Worm (Caenorhabditis elegans) whole organism, L1 larva: ENCODE results near the gene R02D3.8.

Experiments used
- C16A3.4 ChIP-seq: fragments of 150-350 bp; optimal IDR thresholded peaks from 2 replicates; lab custom pipeline; 2014; ENCODE audit warnings: missing biosample characterization, missing genetic modification characterization
- C34B4.2 ChIP-seq: sonication (generic microtip); optimal IDR thresholded peaks from 2 replicates; lab custom pipeline; 2017; ENCODE audit warnings: mild to moderate bottlenecking, missing genetic modification characterization, missing compliant biosample characterization
- aha-1 ChIP-seq: fragments of 150-350 bp; optimal IDR thresholded peaks from 2 replicates; lab custom pipeline; 2014; ENCODE audit warnings: missing biosample characterization, missing genetic modification characterization
- blmp-1 ChIP-seq: fragments of 150-350 bp; optimal IDR thresholded peaks from 2 replicates; lab custom pipeline; 2014; ENCODE audit warnings: missing biosample characterization, missing genetic modification characterization
- ceh-82 ChIP-seq, 3 experiments: fragments of 150-350 bp in 1 of 3; sonication (generic microtip) in 2 of 3; optimal IDR thresholded peaks; 2 replicates each; lab custom pipeline; 2014 to 2017; ENCODE audit warnings: missing biosample characterization in 3 of 3, missing genetic modification characterization in 3 of 3
- ceh-90 ChIP-seq: sonication (generic microtip); optimal IDR thresholded peaks from 2 replicates; lab custom pipeline; 2016; ENCODE audit warnings: missing genetic modification characterization, missing compliant biosample characterization
- ces-1 ChIP-seq: fragments of 150-350 bp; optimal IDR thresholded peaks from 2 replicates; lab custom pipeline; 2014; ENCODE audit warnings: missing biosample characterization, missing genetic modification reagents, missing genetic modification characterization
- dpl-1 ChIP-seq, 3 experiments: fragments of 150-350 bp in 2 of 3; sonication (generic microtip) in 1 of 3; optimal IDR thresholded peaks; 2 replicates each; lab custom pipeline; 2014 to 2017; ENCODE audit warnings: missing biosample characterization in 3 of 3, missing genetic modification characterization in 3 of 3, missing genetic modification reagents in 3 of 3
- dsc-1 ChIP-seq: sonication (generic microtip); optimal IDR thresholded peaks from 2 replicates; lab custom pipeline; 2016; ENCODE audit warnings: mild to moderate bottlenecking, missing genetic modification characterization, missing compliant biosample characterization
- efl-1 ChIP-seq, 4 experiments: fragments of 150-350 bp; optimal IDR thresholded peaks in 3 of 4; peaks in 1 of 4; 1 replicate in 1 of 4; 2 replicates in 3 of 4; lab custom pipeline; 2014; ENCODE audit warnings: missing biosample characterization in 2 of 4, missing genetic modification characterization in 2 of 4, missing genetic modification reagents in 2 of 4
- efl-3 ChIP-seq: fragments of 200-800 bp; sonication (Bioruptor generic); optimal IDR thresholded peaks from 2 replicates; lab custom pipeline; 2018; ENCODE audit warnings: mild to moderate bottlenecking, missing genetic modification characterization, missing compliant biosample characterization
- elt-3 ChIP-seq, 6 experiments: fragments of 150-350 bp in 1 of 6; sonication (generic microtip); optimal IDR thresholded peaks; 2 replicates each; lab custom pipeline; 2017 to 2018; ENCODE audit warnings: missing biosample characterization in 6 of 6, missing genetic modification characterization in 6 of 6, inconsistent platforms in 1 of 6
- ets-5 ChIP-seq: fragments of 200-800 bp; sonication (Bioruptor generic); IDR thresholded peaks from 2 replicates; pipeline ENCODE4 v1.3.6; 2022; ENCODE audit warnings: missing genetic modification characterization, missing compliant biosample characterization
- fkh-10 ChIP-seq: sonication (generic microtip); optimal IDR thresholded peaks from 2 replicates; lab custom pipeline; 2017; ENCODE audit warnings: missing biosample characterization, missing genetic modification reagents, missing genetic modification characterization
- fkh-8 ChIP-seq: sonication (generic microtip); optimal IDR thresholded peaks from 2 replicates; lab custom pipeline; 2016; ENCODE audit warnings: mild to moderate bottlenecking, missing genetic modification characterization, missing compliant biosample characterization
- grh-1 ChIP-seq: fragments of 200-800 bp; sonication (Bioruptor generic); IDR thresholded peaks from 2 replicates; pipeline ENCODE4 v1.3.6; 2022; ENCODE audit warnings: missing genetic modification reagents, missing genetic modification characterization, missing compliant biosample characterization
- hlh-17 ChIP-seq: fragments of 200-800 bp; sonication (Bioruptor generic); optimal IDR thresholded peaks from 2 replicates; lab custom pipeline; 2018; ENCODE audit warnings: missing genetic modification characterization, mild to moderate bottlenecking, missing compliant biosample characterization, moderate library complexity, borderline replicate concordance
- jun-1 ChIP-seq: fragments of 150-350 bp; optimal IDR thresholded peaks from 2 replicates; lab custom pipeline; 2014; ENCODE audit warnings: missing biosample characterization, missing genetic modification reagents, missing genetic modification characterization
- lin-13 ChIP-seq: fragments of 150-350 bp; optimal IDR thresholded peaks from 2 replicates; lab custom pipeline; 2014; ENCODE audit warnings: missing biosample characterization, missing genetic modification reagents, missing genetic modification characterization
- lin-14 ChIP-seq: fragments of 200-800 bp; sonication (Bioruptor generic); optimal IDR thresholded peaks from 2 replicates; lab custom pipeline; 2018; ENCODE audit warnings: mild to moderate bottlenecking, missing genetic modification characterization, moderate library complexity, missing compliant biosample characterization
- lin-35 ChIP-seq, 2 experiments: fragments of 150-350 bp; optimal IDR thresholded peaks; 2 replicates each; lab custom pipeline; 2014; ENCODE audit warnings: missing biosample characterization in 2 of 2, missing genetic modification characterization in 2 of 2, missing genetic modification reagents in 2 of 2
- lsy-2 ChIP-seq, 2 experiments: fragments of 150-350 bp; optimal IDR thresholded peaks; 2 replicates each; lab custom pipeline; 2014; ENCODE audit warnings: missing biosample characterization in 2 of 2, missing genetic modification characterization in 2 of 2
- mef-2 ChIP-seq: fragments of 150-350 bp; optimal IDR thresholded peaks from 2 replicates; lab custom pipeline; 2014; ENCODE audit warnings: missing biosample characterization, missing genetic modification characterization
- mep-1 ChIP-seq: fragments of 150-350 bp; optimal IDR thresholded peaks from 2 replicates; lab custom pipeline; 2014; ENCODE audit warnings: missing biosample characterization, missing genetic modification characterization
- nhr-12 ChIP-seq: sonication (generic microtip); optimal IDR thresholded peaks from 2 replicates; lab custom pipeline; 2017; ENCODE audit warnings: missing biosample characterization, missing genetic modification characterization
- nhr-19 ChIP-seq: fragments of 200-800 bp; sonication (Bioruptor generic); conservative IDR thresholded peaks from 2 replicates; pipeline ENCODE4 v1.3.6; 2022; ENCODE audit warnings: missing genetic modification characterization, missing compliant biosample characterization
- nhr-237 ChIP-seq: fragments of 150-350 bp; optimal IDR thresholded peaks from 2 replicates; lab custom pipeline; 2014; ENCODE audit warnings: missing biosample characterization, missing genetic modification characterization
- nhr-28 ChIP-seq: fragments of 150-350 bp; optimal IDR thresholded peaks from 2 replicates; lab custom pipeline; 2014; ENCODE audit warnings: missing biosample characterization, missing genetic modification characterization
- nhr-47 ChIP-seq: sonication (generic microtip); optimal IDR thresholded peaks from 2 replicates; lab custom pipeline; 2016; ENCODE audit warnings: mild to moderate bottlenecking, missing genetic modification characterization, moderate library complexity, missing compliant biosample characterization
- nhr-71 ChIP-seq: sonication (generic microtip); optimal IDR thresholded peaks from 2 replicates; lab custom pipeline; 2016; ENCODE audit warnings: mild to moderate bottlenecking, missing genetic modification characterization, moderate library complexity, missing compliant biosample characterization
- nhr-85 ChIP-seq: sonication (generic microtip); peaks from one replicate; lab custom pipeline; 2016; ENCODE audit warnings: missing genetic modification characterization, inconsistent platforms, missing compliant biosample characterization
- pag-3 ChIP-seq: sonication (generic microtip); optimal IDR thresholded peaks from 2 replicates; lab custom pipeline; 2017; ENCODE audit warnings: missing genetic modification characterization, mild to moderate bottlenecking, missing compliant biosample characterization, antibody characterized with exemption, borderline replicate concordance; ENCODE audit not compliant: insufficient read depth
- pqm-1 ChIP-seq: sonication (generic microtip); optimal IDR thresholded peaks from 3 replicates; lab custom pipeline; 2017; ENCODE audit warnings: missing biosample characterization, missing genetic modification characterization
- rnt-1 ChIP-seq: sonication (generic microtip); optimal IDR thresholded peaks from 2 replicates; lab custom pipeline; 2016; ENCODE audit warnings: mild to moderate bottlenecking, missing genetic modification characterization, moderate library complexity, missing compliant biosample characterization
- skn-1 ChIP-seq: fragments of 150-350 bp; optimal IDR thresholded peaks from 2 replicates; lab custom pipeline; 2014; ENCODE audit warnings: missing biosample characterization, missing genetic modification characterization
- snpc-4 ChIP-seq: fragments of 150-350 bp; optimal IDR thresholded peaks from 2 replicates; lab custom pipeline; 2014; ENCODE audit warnings: missing biosample characterization, missing genetic modification characterization
- snu-23 ChIP-seq: sonication (generic microtip); optimal IDR thresholded peaks from 2 replicates; lab custom pipeline; 2016; ENCODE audit warnings: missing genetic modification characterization, missing compliant biosample characterization
- sox-4 ChIP-seq: sonication (generic microtip); optimal IDR thresholded peaks from 2 replicates; lab custom pipeline; 2016; ENCODE audit warnings: missing genetic modification characterization, missing compliant biosample characterization
- tbx-2 ChIP-seq: sonication (generic microtip); optimal IDR thresholded peaks from 2 replicates; lab custom pipeline; 2016; ENCODE audit warnings: missing genetic modification characterization, missing compliant biosample characterization
- unc-30 ChIP-seq: sonication (generic microtip); optimal IDR thresholded peaks from 2 replicates; lab custom pipeline; 2017; ENCODE audit warnings: missing biosample characterization, missing genetic modification characterization
- unc-62 ChIP-seq: fragments of 150-350 bp; optimal IDR thresholded peaks from 2 replicates; lab custom pipeline; 2014; ENCODE audit warnings: missing biosample characterization, missing genetic modification reagents, missing genetic modification characterization
- unc-86 ChIP-seq: sonication (generic microtip); optimal IDR thresholded peaks from 2 replicates; lab custom pipeline; 2016; ENCODE audit warnings: missing genetic modification characterization, missing compliant biosample characterization
- unc-98 ChIP-seq: fragments of 200-800 bp; sonication (Bioruptor generic); IDR thresholded peaks from 2 replicates; pipeline ENCODE4 v1.3.6; 2022; ENCODE audit warnings: missing genetic modification characterization, missing compliant biosample characterization
- vab-15 ChIP-seq: sonication (generic microtip); optimal IDR thresholded peaks from 2 replicates; lab custom pipeline; 2017; ENCODE audit warnings: missing genotype, mild to moderate bottlenecking, missing genetic modification characterization, missing compliant biosample characterization
- xbp-1 ChIP-seq: sonication (generic microtip); optimal IDR thresholded peaks from 2 replicates; lab custom pipeline; 2016; ENCODE audit warnings: missing genetic modification characterization, missing compliant biosample characterization
- ztf-4 ChIP-seq: fragments of 150-350 bp; optimal IDR thresholded peaks from 2 replicates; lab custom pipeline; 2014; ENCODE audit warnings: missing biosample characterization, missing genetic modification characterization

The R02D3.8 gene

ce11 chrIV:306572-306971, 49.6 kb upstream of the R02D3.8 start:
- peak; percentile 72 for TF ChIP-seq lin-14 (GFP tag; lab: Kevin White, UChicago)
- TF ChIP-seq skn-1 (tag; lab: Kevin White, UChicago), result no peak
- TF ChIP-seq nhr-71 (tag; lab: Kevin White, UChicago), result peak; percentile 44
- TF ChIP-seq pqm-1 (tag; lab: Kevin White, UChicago), result no peak
- TF ChIP-seq ets-5 (GFP tag; lab: Robert Waterston, UW), result no peak
- TF ChIP-seq lsy-2 (tag; optimal IDR thresholded peaks at IDR 0.05; lab: Kevin White, UChicago), result peak in 1 of 2 experiments; percentile 23
- TF ChIP-seq nhr-28 (tag; lab: Kevin White, UChicago), result no peak
- no peak for TF ChIP-seq dpl-1 (GFP tag; optimal IDR thresholded peaks at IDR 0.05; lab: Kevin White, UChicago)
- TF ChIP-seq rnt-1, result peak; percentile 46
- TF ChIP-seq fkh-10 (GFP tag; lab: Kevin White, UChicago), result no peak
- TF ChIP-seq hlh-17 (GFP tag; lab: Kevin White, UChicago), result no peak
- no peak for TF ChIP-seq mep-1
- peak; percentile 36 for TF ChIP-seq snu-23
- no peak for TF ChIP-seq unc-30
- peak in 1 of 3 experiments; percentile 37 for TF ChIP-seq ceh-82 (tag; optimal IDR thresholded peaks at IDR 0.05; lab: Kevin White, UChicago)
- TF ChIP-seq pag-3 (tag; lab: Kevin White, UChicago), result no peak
- no peak for TF ChIP-seq ces-1 (GFP tag; lab: Kevin White, UChicago)
- no peak for TF ChIP-seq snpc-4 (tag; lab: Kevin White, UChicago)
- no peak for TF ChIP-seq C34B4.2
- peak in 1 of 2 experiments; percentile 14 for TF ChIP-seq lin-35 (GFP tag; optimal IDR thresholded peaks at IDR 0.05; lab: Kevin White, UChicago)
- TF ChIP-seq fkh-8 (tag; lab: Kevin White, UChicago), result no peak
- TF ChIP-seq aha-1 (tag; lab: Kevin White, UChicago), result no peak
- no peak for TF ChIP-seq nhr-47 (tag; lab: Kevin White, UChicago)
- no peak for TF ChIP-seq vab-15 (tag; lab: Kevin White, UChicago)
- TF ChIP-seq efl-1 (optimal IDR thresholded peaks at IDR 0.05; lab: Kevin White, UChicago), result peak; percentile 15 to 38
- peak in 1 of 2 experiments; percentile 11 for TF ChIP-seq efl-1 (GFP tag; optimal IDR thresholded peaks at IDR 0.05 in 1 of 2; lab: Kevin White, UChicago)
- TF ChIP-seq nhr-19 (GFP tag; lab: Robert Waterston, UW), result peak; percentile 37; the same call in 1 of the 2 replicates

- no peak for TF ChIP-seq efl-1 (optimal IDR thresholded peaks at IDR 0.05; lab: Kevin White, UChicago)
- no peak for TF ChIP-seq efl-1 (GFP tag; optimal IDR thresholded peaks at IDR 0.05 in 1 of 2; lab: Kevin White, UChicago)
- TF ChIP-seq tbx-2 (tag; lab: Kevin White, UChicago), result no peak
- TF ChIP-seq jun-1 (tag; lab: Kevin White, UChicago), result no peak
- no peak for TF ChIP-seq nhr-237 (tag; lab: Kevin White, UChicago)
These were observed 48.1 kb upstream of the R02D3.8 start for ce11 chrIV:305101-305500.

ce11 chrIV:303264-303663, 46.3 kb upstream of the R02D3.8 start:
- TF ChIP-seq elt-3 (tag; optimal IDR thresholded peaks at IDR 0.05; lab: Kevin White, UChicago), result peak in 2 of 6 experiments; percentile 0 to 55
- TF ChIP-seq snpc-4 (tag; lab: Kevin White, UChicago), result no peak
- TF ChIP-seq lin-14 (GFP tag; lab: Kevin White, UChicago), result peak; percentile 27
- TF ChIP-seq blmp-1, result peak; percentile 53
- TF ChIP-seq efl-1 (optimal IDR thresholded peaks at IDR 0.05; lab: Kevin White, UChicago), result no peak
- TF ChIP-seq efl-1 (GFP tag; optimal IDR thresholded peaks at IDR 0.05 in 1 of 2; lab: Kevin White, UChicago), result no peak

ce11 chrIV:302743-303142, 45.7 kb upstream of the R02D3.8 start:
- TF ChIP-seq ztf-4, result no peak
- no peak for TF ChIP-seq mef-2
- TF ChIP-seq nhr-12, result no peak
- peak in 3 of 6 experiments; percentile 44 to 83 (median 57) for TF ChIP-seq elt-3 (tag; optimal IDR thresholded peaks at IDR 0.05; lab: Kevin White, UChicago)
- no peak for TF ChIP-seq ceh-90
- no peak for TF ChIP-seq efl-1 (optimal IDR thresholded peaks at IDR 0.05; lab: Kevin White, UChicago)
- TF ChIP-seq efl-1 (GFP tag; optimal IDR thresholded peaks at IDR 0.05 in 1 of 2; lab: Kevin White, UChicago), result peak in 1 of 2 experiments; percentile 78
- no peak for TF ChIP-seq C16A3.4 (tag; lab: Kevin White, UChicago)
- TF ChIP-seq nhr-85 (tag; lab: Kevin White, UChicago), result peak; percentile 40
- no peak for TF ChIP-seq sox-4 (tag; lab: Kevin White, UChicago)
- 0 out of 2 replicates have a peak, but pooled peaks have one; percentile 24 for TF ChIP-seq grh-1
- no peak for TF ChIP-seq unc-98 (GFP tag; lab: Robert Waterston, UW)
- no peak for TF ChIP-seq xbp-1 (tag; lab: Kevin White, UChicago)
- TF ChIP-seq lin-13 (GFP tag; lab: Kevin White, UChicago), result no peak
- no peak for TF ChIP-seq unc-62 (GFP tag; lab: Kevin White, UChicago)
- TF ChIP-seq efl-3 (GFP tag; lab: Kevin White, UChicago), result no peak
- no peak for TF ChIP-seq unc-86 (tag; lab: Kevin White, UChicago)
- no peak for TF ChIP-seq dsc-1
- peak; percentile 31 for TF ChIP-seq nhr-47 (tag; lab: Kevin White, UChicago)
- TF ChIP-seq unc-30, result no peak
